Fruit fly (Drosophila melanogaster) whole organism, prepupa: ENCODE measurements around the gene Cdep.

Experiments
- CG10631 ChIP-seq: fragments of 200-800 bp; sonication (Bioruptor generic); optimal IDR thresholded peaks from 2 replicates; lab custom pipeline; 2016; ENCODE audit warnings: missing biosample characterization, missing genetic modification characterization
- CG10669 ChIP-seq: fragments of 200-800 bp; sonication (Bioruptor generic); optimal IDR thresholded peaks from 3 replicates; lab custom pipeline; 2018; ENCODE audit warnings: missing biosample characterization, mild to moderate bottlenecking, missing genetic modification characterization, moderate library complexity
- CG11294 ChIP-seq: fragments of 200-800 bp; sonication (Bioruptor generic); IDR thresholded peaks from 2 replicates; pipeline ENCODE4 v1.3.6; 2022; ENCODE audit warnings: missing biosample characterization, missing genetic modification characterization
- CG11762 ChIP-seq: fragments of 200-800 bp; sonication (Bioruptor generic); optimal IDR thresholded peaks from 3 replicates; lab custom pipeline; 2016; ENCODE audit warnings: missing biosample characterization, missing genetic modification characterization; ENCODE audit not compliant: insufficient read depth
- CG11902 ChIP-seq: fragments of 200-800 bp; sonication (Bioruptor generic); optimal IDR thresholded peaks from 3 replicates; lab custom pipeline; 2016; ENCODE audit warnings: missing biosample characterization, missing genetic modification characterization
- CG16779 ChIP-seq: fragments of 200-800 bp; sonication (Bioruptor generic); optimal IDR thresholded peaks from 3 replicates; lab custom pipeline; 2017; ENCODE audit warnings: missing biosample characterization, mild to moderate bottlenecking, missing genetic modification characterization
- CG3032 ChIP-seq: fragments of 200-800 bp; optimal IDR thresholded peaks from 2 replicates; lab custom pipeline; 2019; ENCODE audit warnings: missing biosample characterization, mild to moderate bottlenecking, missing genetic modification characterization, moderate library complexity
- CG31627 ChIP-seq: fragments of 200-800 bp; sonication (Bioruptor generic); optimal IDR thresholded peaks from 3 replicates; lab custom pipeline; 2016; ENCODE audit warnings: missing biosample characterization, missing genetic modification characterization
- CG32006 ChIP-seq: fragments of 200-800 bp; sonication (Bioruptor generic); optimal IDR thresholded peaks from 3 replicates; lab custom pipeline; 2017; ENCODE audit warnings: missing biosample characterization, mild to moderate bottlenecking, missing genetic modification characterization
- CG34406 ChIP-seq: fragments of 200-800 bp; sonication (Bioruptor generic); optimal IDR thresholded peaks from 3 replicates; lab custom pipeline; 2016; ENCODE audit warnings: missing biosample characterization, missing genetic modification characterization
- CG3919 ChIP-seq: fragments of 200-800 bp; sonication (Bioruptor generic); optimal IDR thresholded peaks from 3 replicates; lab custom pipeline; 2016; ENCODE audit warnings: missing biosample characterization, missing genetic modification characterization
- CG4318 ChIP-seq: fragments of 200-800 bp; sonication (Bioruptor generic); optimal IDR thresholded peaks from 3 replicates; lab custom pipeline; 2017; ENCODE audit warnings: missing biosample characterization, mild to moderate bottlenecking, missing genetic modification characterization
- CG6163 ChIP-seq: fragments of 200-800 bp; sonication (Bioruptor generic); IDR thresholded peaks from 3 replicates; pipeline ENCODE4 v1.3.6; 2022; ENCODE audit warnings: missing biosample characterization, missing genetic modification characterization
- CG6792 ChIP-seq: fragments of 200-800 bp; sonication (Bioruptor generic); optimal IDR thresholded peaks from 3 replicates; lab custom pipeline; 2016; ENCODE audit warnings: missing biosample characterization, missing genetic modification characterization
- CG6808 ChIP-seq: fragments of 200-800 bp; sonication (Bioruptor generic); optimal IDR thresholded peaks from 3 replicates; lab custom pipeline; 2017; ENCODE audit warnings: missing biosample characterization, missing genetic modification characterization, mild to moderate bottlenecking, moderate library complexity, missing genetic modification reagents
- CG7368 ChIP-seq: fragments of 200-800 bp; sonication (Bioruptor generic); optimal IDR thresholded peaks from 3 replicates; lab custom pipeline; 2016; ENCODE audit warnings: missing biosample characterization, missing genetic modification characterization
- CG8319 ChIP-seq: fragments of 200-800 bp; sonication (Bioruptor generic); optimal IDR thresholded peaks from 3 replicates; lab custom pipeline; 2016; ENCODE audit warnings: missing biosample characterization, missing genetic modification characterization
- CG8632 ChIP-seq: fragments of 200-800 bp; sonication (Bioruptor generic); optimal IDR thresholded peaks from 3 replicates; lab custom pipeline; 2016; ENCODE audit warnings: missing biosample characterization, missing genetic modification characterization
- CG9139 ChIP-seq: fragments of 200-800 bp; sonication (Bioruptor generic); optimal IDR thresholded peaks from 3 replicates; lab custom pipeline; 2017; ENCODE audit warnings: missing biosample characterization, mild to moderate bottlenecking, missing genetic modification characterization
- Eip75B ChIP-seq: fragments of 200-800 bp; sonication (Bioruptor generic); optimal IDR thresholded peaks from 3 replicates; lab custom pipeline; 2016; ENCODE audit warnings: missing biosample characterization, missing genetic modification characterization
- Eip78C ChIP-seq: fragments of 200-800 bp; sonication (Bioruptor generic); peaks from one replicate; lab custom pipeline; 2016; ENCODE audit warnings: missing biosample characterization, missing genetic modification characterization
- Eip93F ChIP-seq: fragments of 200-800 bp; sonication (Bioruptor generic); optimal IDR thresholded peaks from 2 replicates; lab custom pipeline; 2016; ENCODE audit warnings: missing biosample characterization, mild to moderate bottlenecking, missing genetic modification characterization
- Ets21C ChIP-seq: fragments of 200-800 bp; sonication (Bioruptor generic); optimal IDR thresholded peaks from 3 replicates; lab custom pipeline; 2016; ENCODE audit warnings: missing biosample characterization, missing genetic modification characterization
- Ets96B ChIP-seq: fragments of 200-800 bp; optimal IDR thresholded peaks from 2 replicates; lab custom pipeline; 2019; ENCODE audit warnings: missing biosample characterization, mild to moderate bottlenecking, missing genetic modification characterization, moderate library complexity
- Gug ChIP-seq: fragments of 200-800 bp; sonication (Bioruptor generic); IDR thresholded peaks from 2 replicates; pipeline ENCODE4 v1.3.6; 2022; ENCODE audit warnings: missing biosample characterization, missing genetic modification characterization
- Hr38 ChIP-seq: sonication (Bioruptor generic); optimal IDR thresholded peaks from 2 replicates; lab custom pipeline; 2016; ENCODE audit warnings: missing biosample characterization, missing genetic modification characterization
- Hr39 ChIP-seq: fragments of 200-800 bp; sonication (Bioruptor generic); optimal IDR thresholded peaks from 2 replicates; lab custom pipeline; 2016; ENCODE audit warnings: missing biosample characterization, missing genetic modification characterization
- Hr4 ChIP-seq: fragments of 200-800 bp; sonication (Bioruptor generic); optimal IDR thresholded peaks from 3 replicates; lab custom pipeline; 2016; ENCODE audit warnings: missing biosample characterization, missing genetic modification characterization
- Lpt ChIP-seq: fragments of 200-800 bp; sonication (Bioruptor generic); optimal IDR thresholded peaks from 3 replicates; lab custom pipeline; 2016; ENCODE audit warnings: missing biosample characterization, missing genetic modification characterization
- Met ChIP-seq: fragments of 200-800 bp; sonication (Bioruptor generic); optimal IDR thresholded peaks from 3 replicates; lab custom pipeline; 2016; ENCODE audit warnings: missing biosample characterization, missing genetic modification characterization
- OdsH ChIP-seq: fragments of 200-800 bp; sonication (Bioruptor generic); optimal IDR thresholded peaks from 3 replicates; lab custom pipeline; 2016; ENCODE audit warnings: missing biosample characterization, missing genetic modification characterization
- Smox ChIP-seq: fragments of 200-800 bp; sonication (Bioruptor generic); optimal IDR thresholded peaks from 3 replicates; lab custom pipeline; 2016; ENCODE audit warnings: missing biosample characterization, missing genetic modification characterization
- Sox15 ChIP-seq: fragments of 200-800 bp; sonication (Bioruptor generic); optimal IDR thresholded peaks from 3 replicates; lab custom pipeline; 2016; ENCODE audit warnings: missing biosample characterization, missing genetic modification characterization
- achi ChIP-seq: fragments of 200-800 bp; sonication (Bioruptor generic); optimal IDR thresholded peaks from 3 replicates; lab custom pipeline; 2016; ENCODE audit warnings: missing biosample characterization, missing genetic modification characterization
- acj6 ChIP-seq: fragments of 200-800 bp; sonication (Bioruptor generic); optimal IDR thresholded peaks from 3 replicates; lab custom pipeline; 2016; ENCODE audit warnings: missing biosample characterization, missing genetic modification characterization
- cyc ChIP-seq: fragments of 200-800 bp; sonication (Bioruptor generic); optimal IDR thresholded peaks from 3 replicates; lab custom pipeline; 2016; ENCODE audit warnings: missing biosample characterization, missing genetic modification characterization
- dac ChIP-seq: fragments of 200-800 bp; sonication (Bioruptor generic); optimal IDR thresholded peaks from 2 replicates; lab custom pipeline; 2017; ENCODE audit warnings: missing biosample characterization, mild to moderate bottlenecking, missing genetic modification characterization
- dsx ChIP-seq: fragments of 200-800 bp; optimal IDR thresholded peaks from 3 replicates; lab custom pipeline; 2019; ENCODE audit warnings: missing biosample characterization, mild to moderate bottlenecking, missing genetic modification characterization, moderate library complexity; ENCODE audit not compliant: poor library complexity, severe bottlenecking
- esn ChIP-seq: fragments of 200-800 bp; sonication (Bioruptor generic); optimal IDR thresholded peaks from 2 replicates; lab custom pipeline; 2016; ENCODE audit warnings: missing biosample characterization, mild to moderate bottlenecking, missing genetic modification characterization, moderate library complexity
- fd59A ChIP-seq: fragments of 200-800 bp; sonication (Bioruptor generic); optimal IDR thresholded peaks from 2 replicates; lab custom pipeline; 2017; ENCODE audit warnings: missing biosample characterization, mild to moderate bottlenecking, missing genetic modification characterization, missing genetic modification reagents
- lz ChIP-seq: fragments of 200-800 bp; sonication (Bioruptor generic); optimal IDR thresholded peaks from 3 replicates; lab custom pipeline; 2016; ENCODE audit warnings: missing biosample characterization, missing genetic modification characterization
- net ChIP-seq: fragments of 200-800 bp; sonication (Bioruptor generic); optimal IDR thresholded peaks from 3 replicates; lab custom pipeline; 2016; ENCODE audit warnings: missing biosample characterization, missing genetic modification characterization
- salr ChIP-seq, 2 experiments: fragments of 200-800 bp; sonication (Bioruptor generic); optimal IDR thresholded peaks; 3 replicates each; lab custom pipeline; 2016 to 2018; ENCODE audit warnings: missing biosample characterization in 2 of 2, missing genetic modification characterization in 2 of 2, mild to moderate bottlenecking in 1 of 2
- spab ChIP-seq: fragments of 200-800 bp; sonication (Bioruptor generic); optimal IDR thresholded peaks from 2 replicates; lab custom pipeline; 2017; ENCODE audit warnings: missing biosample characterization, mild to moderate bottlenecking, missing genetic modification characterization, missing genetic modification reagents
- topi ChIP-seq: fragments of 200-800 bp; sonication (Bioruptor generic); optimal IDR thresholded peaks from 3 replicates; lab custom pipeline; 2016; ENCODE audit warnings: missing biosample characterization, missing genetic modification characterization
- vri ChIP-seq: fragments of 200-800 bp; sonication (Bioruptor generic); optimal IDR thresholded peaks from 3 replicates; lab custom pipeline; 2016; ENCODE audit warnings: missing biosample characterization, mild to moderate bottlenecking, missing genetic modification characterization

Gene Cdep

dm6 chr3R:4886086-4886812 is 24.1 kb upstream of the Cdep start (continued):
- TF ChIP-seq Met (peak; percentile 52), Lpt (GFP tag; lab: Kevin White, UChicago) (no peak), Eip78C (GFP tag; lab: Kevin White, UChicago) (peak; percentile 79), Ets21C (GFP tag; lab: Kevin White, UChicago) (peak; percentile 43), Eip75B (GFP tag; lab: Kevin White, UChicago) (peak; percentile 40), CG16779 (tag; lab: Kevin White, UChicago) (no peak), Gug (no peak), CG9139 (GFP tag; lab: Kevin White, UChicago) (no peak), CG10631 (GFP tag; lab: Kevin White, UChicago) (peak; percentile 37), fd59A (no peak), CG11902 (GFP tag; lab: Kevin White, UChicago) (peak; percentile 18), vri (GFP tag; lab: Kevin White, UChicago) (no peak), cyc (GFP tag; lab: Kevin White, UChicago) (peak; percentile 56), CG7368 (GFP tag; lab: Kevin White, UChicago) (peak; percentile 11), CG6792 (GFP tag; lab: Kevin White, UChicago) (peak; percentile 30), Eip93F (GFP tag; lab: Kevin White, UChicago) (no peak), Hr4 (GFP tag; lab: Kevin White, UChicago) (no peak)

- peak; percentile 17 for TF ChIP-seq Eip78C (GFP tag; lab: Kevin White, UChicago)
- no peak for TF ChIP-seq Met
- TF ChIP-seq, all 60 proteins: peak for 1
These were observed 14.8 kb upstream of the Cdep start for dm6 chr3R:4895553-4895952.

dm6 chr3R:4896946-4897345 is 13.4 kb upstream of the Cdep start:
- TF ChIP-seq esn (peak; percentile 25), CG31627 (GFP tag; lab: Kevin White, UChicago) (no peak), CG6808 (no peak), lz (no peak), Eip78C (GFP tag; lab: Kevin White, UChicago) (peak; percentile 64), CG32006 (GFP tag; lab: Kevin White, UChicago) (no peak), achi (GFP tag; lab: Kevin White, UChicago) (no peak), net (GFP tag; lab: Kevin White, UChicago) (no peak), vri (GFP tag; lab: Kevin White, UChicago) (no peak), CG4318 (GFP tag; lab: Kevin White, UChicago) (no peak), fd59A (no peak), CG10631 (GFP tag; lab: Kevin White, UChicago) (no peak), CG8632 (GFP tag; lab: Kevin White, UChicago) (no peak), CG11762 (GFP tag; lab: Kevin White, UChicago) (no peak), CG10669 (GFP tag; lab: Kevin White, UChicago) (no peak), dsx (GFP tag; lab: Kevin White, UChicago) (no peak), CG6163 (no peak), CG3919 (GFP tag; lab: Kevin White, UChicago) (peak; percentile 1), CG11294 (GFP tag; lab: Robert Waterston, UW) (no peak), Smox (GFP tag; lab: Kevin White, UChicago) (no peak), dac (no peak), OdsH (GFP tag; lab: Kevin White, UChicago) (peak; percentile 8), CG7368 (GFP tag; lab: Kevin White, UChicago) (peak; percentile 20), CG34406 (GFP tag; lab: Kevin White, UChicago) (no peak), Hr38 (no peak), CG8319 (GFP tag; lab: Kevin White, UChicago) (no peak), Ets96B (tag; lab: Kevin White, UChicago) (peak; percentile 1), Hr39 (GFP tag; lab: Kevin White, UChicago) (no peak), Gug (no peak), CG3032 (no peak), topi (GFP tag; lab: Kevin White, UChicago) (no peak), salr (GFP tag; optimal IDR thresholded peaks at IDR 0.05; lab: Kevin White, UChicago) (no peak), CG9139 (GFP tag; lab: Kevin White, UChicago) (no peak), Sox15 (GFP tag; lab: Kevin White, UChicago) (no peak), acj6 (GFP tag; lab: Kevin White, UChicago) (no peak), spab (no peak)
